Worm (Caenorhabditis elegans): ENCODE measurements around the gene C04E12.5.
"Not testable (repeated sequence)": the region's sequence is repeated elsewhere in the genome, so short reads cannot be mapped to it uniquely, and the experiment has no call there.

- TF ChIP-seq B0310.2 (tag; optimal IDR thresholded peaks at IDR 0.05); ama-1 (optimal IDR thresholded peaks at IDR 0.05); tbx-37 (GFP tag; conservative IDR thresholded peaks at IDR 0.05): not testable (repeated sequence)
Measured at ce11 chrV:3367773-3368172, 9.4 kb downstream of the C04E12.5 start, which contains the start of gene C04E12.2.
